Worm (Caenorhabditis elegans): ENCODE measurements around the gene unc-61.

unc-61 gene

ce11 chrV:14683291-14683690 lies 50.7 kb downstream of the unc-61 start:
- TF ChIP-seq ets-5 (GFP tag; IDR thresholded peaks at IDR 0.05) (no peak), efl-1 (optimal IDR thresholded peaks at IDR 0.05) (no peak), efl-1 (GFP tag; optimal IDR thresholded peaks at IDR 0.05 in 1 of 2) (peak in 1 of 2 experiments; percentile 81), ama-1 (optimal IDR thresholded peaks at IDR 0.05) (peak; percentile 22), lin-13 (GFP tag; optimal IDR thresholded peaks at IDR 0.05) (no peak), nhr-20 (tag; optimal IDR thresholded peaks at IDR 0.05) (no peak)

ce11 chrV:14682870-14683269 lies 51.2 kb downstream of the unc-61 start:
- TF ChIP-seq blmp-1 (tag; optimal IDR thresholded peaks at IDR 0.05), result peak; percentile 58
- peak; percentile 71 for TF ChIP-seq nhr-85 (tag)
- TF ChIP-seq fkh-10 (GFP tag; optimal IDR thresholded peaks at IDR 0.05), result no peak
- no peak for TF ChIP-seq ceh-90 (tag; optimal IDR thresholded peaks at IDR 0.05)
- TF ChIP-seq xbp-1 (tag; optimal IDR thresholded peaks at IDR 0.05), result no peak
- no peak for TF ChIP-seq grh-1 (GFP tag; IDR thresholded peaks at IDR 0.05)
- TF ChIP-seq nhr-77 (tag; optimal IDR thresholded peaks at IDR 0.05), result no peak
- TF ChIP-seq ets-5 (GFP tag; IDR thresholded peaks at IDR 0.05), result no peak
- no peak for TF ChIP-seq mep-1 (tag; optimal IDR thresholded peaks at IDR 0.05)
